Worm (Caenorhabditis elegans) whole organism, midembryonic: ENCODE data around the gene trap-4.

Source experiments
- flt-1 ChIP-seq: fragments of 200-800 bp; sonication (Bioruptor generic); IDR thresholded peaks from 2 replicates; pipeline ENCODE4 v1.3.6; 2022; ENCODE audit warnings: missing genetic modification characterization, missing compliant biosample characterization
- ref-1 ChIP-seq: fragments of 200-800 bp; sonication (Bioruptor generic); conservative IDR thresholded peaks from 2 replicates; pipeline ENCODE4 v1.3.6; 2022; ENCODE audit warnings: missing genetic modification reagents, missing genetic modification characterization, missing compliant biosample characterization
- tab-1 ChIP-seq: fragments of 200-800 bp; sonication (Bioruptor generic); IDR thresholded peaks from 2 replicates; pipeline ENCODE4 v1.3.6; 2022; ENCODE audit warnings: missing genetic modification characterization, missing compliant biosample characterization
- ztf-29 ChIP-seq: fragments of 200-800 bp; sonication (Bioruptor generic); IDR thresholded peaks from 2 replicates; pipeline ENCODE4 v1.3.6; 2022; ENCODE audit warnings: missing genetic modification reagents, missing genetic modification characterization, missing compliant biosample characterization

DNA sequence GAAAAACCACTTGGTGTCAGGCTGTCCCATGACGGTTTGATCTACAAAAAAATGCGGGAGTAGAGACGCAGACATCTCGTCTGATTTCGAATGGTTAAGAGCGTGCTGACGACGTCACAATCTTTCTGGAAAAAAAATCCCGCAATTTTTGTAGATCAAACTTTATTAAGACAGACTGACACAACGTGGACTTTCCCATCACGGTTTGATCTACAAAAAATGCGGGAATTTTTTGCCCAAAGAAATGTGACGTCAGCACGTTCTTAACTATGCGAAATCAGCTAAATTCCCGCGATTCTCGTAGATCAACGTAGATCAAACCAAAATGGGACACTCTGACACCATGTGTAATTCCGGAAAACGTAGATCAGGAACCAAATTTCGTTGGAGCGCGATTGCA is 18.0 kb downstream of the trap-4 start:
- TF ChIP-seq flt-1 (GFP tag; lab: Robert Waterston, UW) (no peak), ztf-29 (no peak), tab-1 (no peak), ref-1 (GFP tag; lab: Robert Waterston, UW) (no peak)
